Worm (Caenorhabditis elegans) whole organism, L1 larva: Measurements from ENCODE around the gene F41E6.5.

Experiments used
- C04F5.9 ChIP-seq: sonication (generic microtip); optimal IDR thresholded peaks from 2 replicates; lab custom pipeline; 2016; ENCODE audit warnings: missing genetic modification characterization, missing compliant biosample characterization
- C16A3.4 ChIP-seq: fragments of 150-350 bp; optimal IDR thresholded peaks from 2 replicates; lab custom pipeline; 2014; ENCODE audit warnings: missing biosample characterization, missing genetic modification characterization
- F16B12.6 ChIP-seq: fragments of 150-350 bp; optimal IDR thresholded peaks from 2 replicates; lab custom pipeline; 2014; ENCODE audit warnings: missing biosample characterization, missing genetic modification characterization
- alr-1 ChIP-seq: fragments of 200-800 bp; sonication (Bioruptor generic); optimal IDR thresholded peaks from 2 replicates; lab custom pipeline; 2018; ENCODE audit warnings: borderline replicate concordance, mild to moderate bottlenecking, missing genetic modification characterization, missing compliant biosample characterization
- aly-2 ChIP-seq: fragments of 150-350 bp; optimal IDR thresholded peaks from 2 replicates; lab custom pipeline; 2014; ENCODE audit warnings: missing biosample characterization, missing genetic modification characterization
- ama-1 ChIP-seq: fragments of 150-350 bp; optimal IDR thresholded peaks from 2 replicates; lab custom pipeline; 2014
- blmp-1 ChIP-seq: fragments of 150-350 bp; optimal IDR thresholded peaks from 2 replicates; lab custom pipeline; 2014; ENCODE audit warnings: missing biosample characterization, missing genetic modification characterization
- ceh-63 ChIP-seq: fragments of 200-800 bp; sonication (Bioruptor generic); optimal IDR thresholded peaks from 2 replicates; lab custom pipeline; 2018; ENCODE audit warnings: mild to moderate bottlenecking, missing genetic modification characterization, missing compliant biosample characterization
- ceh-8 ChIP-seq: fragments of 200-800 bp; sonication (Bioruptor generic); optimal IDR thresholded peaks from 2 replicates; lab custom pipeline; 2018; ENCODE audit warnings: mild to moderate bottlenecking, missing genetic modification characterization, moderate library complexity, missing compliant biosample characterization
- ceh-82 ChIP-seq, 3 experiments: fragments of 150-350 bp in 1 of 3; sonication (generic microtip) in 2 of 3; optimal IDR thresholded peaks; 2 replicates each; lab custom pipeline; 2014 to 2017; ENCODE audit warnings: missing biosample characterization in 3 of 3, missing genetic modification characterization in 3 of 3
- ceh-88 ChIP-seq: fragments of 200-800 bp; sonication (Bioruptor generic); IDR thresholded peaks from 2 replicates; pipeline ENCODE4 v1.3.6; 2022; ENCODE audit warnings: missing genetic modification characterization, missing compliant biosample characterization
- ceh-90 ChIP-seq: sonication (generic microtip); optimal IDR thresholded peaks from 2 replicates; lab custom pipeline; 2016; ENCODE audit warnings: missing genetic modification characterization, missing compliant biosample characterization
- ces-1 ChIP-seq: fragments of 150-350 bp; optimal IDR thresholded peaks from 2 replicates; lab custom pipeline; 2014; ENCODE audit warnings: missing biosample characterization, missing genetic modification reagents, missing genetic modification characterization
- dpl-1 ChIP-seq, 3 experiments: fragments of 150-350 bp in 2 of 3; sonication (generic microtip) in 1 of 3; optimal IDR thresholded peaks; 2 replicates each; lab custom pipeline; 2014 to 2017; ENCODE audit warnings: missing biosample characterization in 3 of 3, missing genetic modification characterization in 3 of 3, missing genetic modification reagents in 3 of 3
- efl-1 ChIP-seq, 4 experiments: fragments of 150-350 bp; optimal IDR thresholded peaks in 3 of 4; peaks in 1 of 4; 1 replicate in 1 of 4; 2 replicates in 3 of 4; lab custom pipeline; 2014; ENCODE audit warnings: missing biosample characterization in 2 of 4, missing genetic modification characterization in 2 of 4, missing genetic modification reagents in 2 of 4
- efl-3 ChIP-seq: fragments of 200-800 bp; sonication (Bioruptor generic); optimal IDR thresholded peaks from 2 replicates; lab custom pipeline; 2018; ENCODE audit warnings: mild to moderate bottlenecking, missing genetic modification characterization, missing compliant biosample characterization
- egl-13 ChIP-seq: sonication (generic microtip); optimal IDR thresholded peaks from 2 replicates; lab custom pipeline; 2016; ENCODE audit warnings: missing genotype, missing genetic modification reagents, missing genetic modification characterization, missing compliant biosample characterization
- egl-27 ChIP-seq, 2 experiments: fragments of 150-350 bp in 1 of 2; sonication (generic microtip); optimal IDR thresholded peaks; 3 replicates each; lab custom pipeline; 2017 to 2018; ENCODE audit warnings: missing biosample characterization in 2 of 2, missing genetic modification characterization in 2 of 2, missing genetic modification reagents in 2 of 2
- elt-2 ChIP-seq: sonication (generic microtip); optimal IDR thresholded peaks from 2 replicates; lab custom pipeline; 2016; ENCODE audit warnings: missing genetic modification characterization, mild to moderate bottlenecking, inconsistent platforms, missing compliant biosample characterization, missing genetic modification reagents
- elt-3 ChIP-seq, 6 experiments: fragments of 150-350 bp in 1 of 6; sonication (generic microtip); optimal IDR thresholded peaks; 2 replicates each; lab custom pipeline; 2017 to 2018; ENCODE audit warnings: missing biosample characterization in 6 of 6, missing genetic modification characterization in 6 of 6, inconsistent platforms in 1 of 6
- fkh-10 ChIP-seq: sonication (generic microtip); optimal IDR thresholded peaks from 2 replicates; lab custom pipeline; 2017; ENCODE audit warnings: missing biosample characterization, missing genetic modification reagents, missing genetic modification characterization
- fkh-8 ChIP-seq: sonication (generic microtip); optimal IDR thresholded peaks from 2 replicates; lab custom pipeline; 2016; ENCODE audit warnings: mild to moderate bottlenecking, missing genetic modification characterization, missing compliant biosample characterization
- grh-1 ChIP-seq: fragments of 200-800 bp; sonication (Bioruptor generic); IDR thresholded peaks from 2 replicates; pipeline ENCODE4 v1.3.6; 2022; ENCODE audit warnings: missing genetic modification reagents, missing genetic modification characterization, missing compliant biosample characterization
- hlh-17 ChIP-seq: fragments of 200-800 bp; sonication (Bioruptor generic); optimal IDR thresholded peaks from 2 replicates; lab custom pipeline; 2018; ENCODE audit warnings: missing genetic modification characterization, mild to moderate bottlenecking, missing compliant biosample characterization, moderate library complexity, borderline replicate concordance
- irx-1 ChIP-seq: sonication (generic microtip); optimal IDR thresholded peaks from 2 replicates; lab custom pipeline; 2016; ENCODE audit warnings: missing genetic modification characterization, missing compliant biosample characterization
- isw-1 ChIP-seq: fragments of 200-800 bp; sonication (Bioruptor generic); IDR thresholded peaks from 2 replicates; pipeline ENCODE4 v1.3.6; 2022; ENCODE audit warnings: missing genetic modification characterization, missing compliant biosample characterization
- jun-1 ChIP-seq: fragments of 150-350 bp; optimal IDR thresholded peaks from 2 replicates; lab custom pipeline; 2014; ENCODE audit warnings: missing biosample characterization, missing genetic modification reagents, missing genetic modification characterization
- lin-13 ChIP-seq: fragments of 150-350 bp; optimal IDR thresholded peaks from 2 replicates; lab custom pipeline; 2014; ENCODE audit warnings: missing biosample characterization, missing genetic modification reagents, missing genetic modification characterization
- lin-14 ChIP-seq: fragments of 200-800 bp; sonication (Bioruptor generic); optimal IDR thresholded peaks from 2 replicates; lab custom pipeline; 2018; ENCODE audit warnings: mild to moderate bottlenecking, missing genetic modification characterization, moderate library complexity, missing compliant biosample characterization
- lir-3 ChIP-seq: sonication (generic microtip); optimal IDR thresholded peaks from 2 replicates; lab custom pipeline; 2016; ENCODE audit warnings: mild to moderate bottlenecking, missing genetic modification characterization, moderate library complexity, missing compliant biosample characterization; ENCODE audit not compliant: poor library complexity
- lsy-2 ChIP-seq, 2 experiments: fragments of 150-350 bp; optimal IDR thresholded peaks; 2 replicates each; lab custom pipeline; 2014; ENCODE audit warnings: missing biosample characterization in 2 of 2, missing genetic modification characterization in 2 of 2
- mep-1 ChIP-seq: fragments of 150-350 bp; optimal IDR thresholded peaks from 2 replicates; lab custom pipeline; 2014; ENCODE audit warnings: missing biosample characterization, missing genetic modification characterization
- nhr-28 ChIP-seq: fragments of 150-350 bp; optimal IDR thresholded peaks from 2 replicates; lab custom pipeline; 2014; ENCODE audit warnings: missing biosample characterization, missing genetic modification characterization
- nhr-47 ChIP-seq: sonication (generic microtip); optimal IDR thresholded peaks from 2 replicates; lab custom pipeline; 2016; ENCODE audit warnings: mild to moderate bottlenecking, missing genetic modification characterization, moderate library complexity, missing compliant biosample characterization
- nhr-77 ChIP-seq: fragments of 150-350 bp; optimal IDR thresholded peaks from 2 replicates; lab custom pipeline; 2014; ENCODE audit warnings: missing biosample characterization, missing genetic modification characterization
- nhr-84 ChIP-seq: sonication (generic microtip); optimal IDR thresholded peaks from 2 replicates; lab custom pipeline; 2017; ENCODE audit warnings: missing biosample characterization, missing genetic modification characterization
- pqm-1 ChIP-seq: sonication (generic microtip); optimal IDR thresholded peaks from 3 replicates; lab custom pipeline; 2017; ENCODE audit warnings: missing biosample characterization, missing genetic modification characterization
- rnt-1 ChIP-seq: sonication (generic microtip); optimal IDR thresholded peaks from 2 replicates; lab custom pipeline; 2016; ENCODE audit warnings: mild to moderate bottlenecking, missing genetic modification characterization, moderate library complexity, missing compliant biosample characterization
- skn-1 ChIP-seq: fragments of 150-350 bp; optimal IDR thresholded peaks from 2 replicates; lab custom pipeline; 2014; ENCODE audit warnings: missing biosample characterization, missing genetic modification characterization
- snu-23 ChIP-seq: sonication (generic microtip); optimal IDR thresholded peaks from 2 replicates; lab custom pipeline; 2016; ENCODE audit warnings: missing genetic modification characterization, missing compliant biosample characterization
- sox-4 ChIP-seq: sonication (generic microtip); optimal IDR thresholded peaks from 2 replicates; lab custom pipeline; 2016; ENCODE audit warnings: missing genetic modification characterization, missing compliant biosample characterization
- sup-37 ChIP-seq: fragments of 200-800 bp; sonication (Bioruptor generic); optimal IDR thresholded peaks from 2 replicates; lab custom pipeline; 2018; ENCODE audit warnings: mild to moderate bottlenecking, missing genetic modification characterization, missing compliant biosample characterization
- swsn-7 ChIP-seq: sonication (generic microtip); optimal IDR thresholded peaks from 2 replicates; lab custom pipeline; 2016; ENCODE audit warnings: missing genetic modification characterization, missing compliant biosample characterization
- tbx-2 ChIP-seq: sonication (generic microtip); optimal IDR thresholded peaks from 2 replicates; lab custom pipeline; 2016; ENCODE audit warnings: missing genetic modification characterization, missing compliant biosample characterization
- tlp-1 ChIP-seq: fragments of 150-350 bp; optimal IDR thresholded peaks from 2 replicates; lab custom pipeline; 2014; ENCODE audit warnings: missing biosample characterization, missing genetic modification characterization
- unc-62 ChIP-seq: fragments of 150-350 bp; optimal IDR thresholded peaks from 2 replicates; lab custom pipeline; 2014; ENCODE audit warnings: missing biosample characterization, missing genetic modification reagents, missing genetic modification characterization
- unc-98 ChIP-seq: fragments of 200-800 bp; sonication (Bioruptor generic); IDR thresholded peaks from 2 replicates; pipeline ENCODE4 v1.3.6; 2022; ENCODE audit warnings: missing genetic modification characterization, missing compliant biosample characterization
- zag-1 ChIP-seq: fragments of 150-350 bp; optimal IDR thresholded peaks from 2 replicates; lab custom pipeline; 2014; ENCODE audit warnings: missing biosample characterization, missing genetic modification characterization
- zip-4 ChIP-seq: fragments of 200-800 bp; sonication (Bioruptor generic); optimal IDR thresholded peaks from 2 replicates; lab custom pipeline; 2018; ENCODE audit warnings: mild to moderate bottlenecking, missing genetic modification characterization, moderate library complexity, missing compliant biosample characterization

The F41E6.5 gene

DNA sequence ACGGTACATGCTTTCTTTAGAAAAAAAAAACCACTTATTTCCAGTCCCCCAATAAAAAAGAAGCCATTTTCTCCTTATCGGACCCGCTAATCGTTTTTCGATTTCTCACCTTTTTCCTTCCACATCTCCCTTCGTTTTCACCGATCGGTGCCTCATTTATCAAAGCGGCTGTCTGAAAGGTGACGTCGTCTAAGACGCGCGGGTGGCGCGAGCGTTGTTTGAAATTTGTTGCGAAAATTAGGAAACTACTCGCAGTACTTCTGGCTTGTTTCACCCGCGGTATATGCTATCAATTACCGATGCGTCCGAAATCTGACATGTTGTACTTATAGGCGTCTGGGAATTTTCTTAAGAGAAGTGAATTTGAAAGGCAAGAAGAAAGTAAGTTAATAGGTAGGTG, 48.9 kb downstream of the F41E6.5 start (continued):
- TF ChIP-seq fkh-10: no peak
- TF ChIP-seq zag-1 (tag; lab: Kevin White, UChicago): no peak
- TF ChIP-seq rnt-1 (tag; lab: Kevin White, UChicago): peak; percentile 38
- no peak for TF ChIP-seq egl-13
- no peak for TF ChIP-seq unc-62 (GFP tag; lab: Kevin White, UChicago)
- TF ChIP-seq mep-1 (tag; lab: Kevin White, UChicago): peak; percentile 18
- TF ChIP-seq swsn-7 (tag; lab: Kevin White, UChicago): no peak
- no peak for TF ChIP-seq alr-1 (tag; lab: Kevin White, UChicago)

DNA sequence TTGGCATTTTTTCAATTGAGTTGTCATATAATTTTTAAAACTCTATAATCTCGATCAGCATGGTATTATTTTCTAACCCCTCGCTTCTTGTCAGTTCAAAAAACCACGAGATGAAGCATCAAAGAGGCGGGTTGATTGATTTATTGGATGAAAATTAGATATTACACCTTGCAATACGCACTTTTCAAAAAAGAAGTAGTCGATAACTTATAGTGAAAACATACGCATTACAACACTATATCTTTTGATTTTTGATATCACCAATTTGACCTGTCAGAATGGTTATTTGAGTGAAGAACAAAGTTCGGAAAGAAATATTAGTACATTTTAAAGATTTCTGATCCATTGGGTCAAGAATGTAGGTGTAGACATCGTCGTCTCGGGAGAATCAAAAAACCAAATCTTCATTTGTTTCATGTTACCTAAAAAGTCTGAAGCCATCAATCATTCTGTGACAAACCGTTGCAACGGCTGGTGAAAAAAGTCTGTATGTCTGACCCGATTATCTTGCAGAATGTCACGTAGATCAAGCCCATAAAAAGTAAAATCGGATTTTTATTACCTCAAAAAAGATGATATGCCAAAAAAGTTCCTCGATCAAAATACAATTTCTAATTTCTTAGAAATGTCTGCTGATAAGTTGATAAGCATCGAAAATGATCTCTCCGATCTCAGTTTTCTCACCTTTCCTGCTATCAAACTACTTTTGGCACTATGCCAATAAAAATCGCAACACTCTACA, 50.0 kb downstream of the F41E6.5 start:
- TF ChIP-seq swsn-7 (tag; lab: Kevin White, UChicago) (no peak), jun-1 (tag; lab: Kevin White, UChicago) (no peak), C04F5.9 (tag; lab: Kevin White, UChicago) (no peak), lsy-2 (tag; optimal IDR thresholded peaks at IDR 0.05; lab: Kevin White, UChicago) (no peak), nhr-84 (tag; lab: Kevin White, UChicago) (no peak), ama-1 (no peak), sox-4 (tag; lab: Kevin White, UChicago) (no peak), egl-27 (tag; optimal IDR thresholded peaks at IDR 0.05; lab: Kevin White, UChicago) (no peak), irx-1 (tag; lab: Kevin White, UChicago) (no peak), ceh-82 (tag; optimal IDR thresholded peaks at IDR 0.05; lab: Kevin White, UChicago) (no peak), rnt-1 (tag; lab: Kevin White, UChicago) (peak; percentile 47), ceh-8 (GFP tag; lab: Kevin White, UChicago) (no peak), mep-1 (tag; lab: Kevin White, UChicago) (no peak), nhr-47 (tag; lab: Kevin White, UChicago) (no peak), ces-1 (no peak), tlp-1 (tag; lab: Kevin White, UChicago) (peak; percentile 10), grh-1 (GFP tag; lab: Robert Waterston, UW) (no peak), snu-23 (no peak), lin-13 (GFP tag; lab: Kevin White, UChicago) (no peak), ceh-88 (GFP tag; lab: Robert Waterston, UW) (no peak), elt-3 (tag; optimal IDR thresholded peaks at IDR 0.05; lab: Kevin White, UChicago) (peak in 4 of 6 experiments; percentile 8 to 88 (median 58)), unc-98 (GFP tag; lab: Robert Waterston, UW) (no peak), C16A3.4 (tag; lab: Kevin White, UChicago) (no peak), aly-2 (tag; lab: Kevin White, UChicago) (no peak), lir-3 (no peak), hlh-17 (no peak), tbx-2 (tag; lab: Kevin White, UChicago) (no peak), efl-1 (optimal IDR thresholded peaks at IDR 0.05; lab: Kevin White, UChicago) (no peak), efl-1 (GFP tag; optimal IDR thresholded peaks at IDR 0.05 in 1 of 2; lab: Kevin White, UChicago) (no peak), blmp-1 (tag; lab: Kevin White, UChicago) (peak; percentile 86), zag-1 (tag; lab: Kevin White, UChicago) (no peak), dpl-1 (GFP tag; optimal IDR thresholded peaks at IDR 0.05; lab: Kevin White, UChicago) (no peak), fkh-8 (tag; lab: Kevin White, UChicago) (no peak), F16B12.6 (no peak), zip-4 (no peak), nhr-28 (tag; lab: Kevin White, UChicago) (no peak), pqm-1 (no peak), elt-2 (tag; lab: Kevin White, UChicago) (peak; percentile 18), nhr-77 (tag; lab: Kevin White, UChicago) (no peak), ceh-90 (no peak), skn-1 (no peak), ceh-63 (GFP tag; lab: Kevin White, UChicago) (no peak), isw-1 (no peak), egl-13 (no peak), sup-37 (GFP tag; lab: Kevin White, UChicago) (no peak), efl-3 (GFP tag; lab: Kevin White, UChicago) (no peak), lin-14 (GFP tag; lab: Kevin White, UChicago) (no peak)
